Worm (Caenorhabditis elegans) whole organism, L3 larva: ENCODE measurements around the gene F58E2.2.

Source experiments
- aly-2 ChIP-seq: fragments of 150-350 bp; optimal IDR thresholded peaks from 2 replicates; lab custom pipeline; 2014; ENCODE audit warnings: missing biosample characterization, missing genetic modification characterization
- elt-2 ChIP-seq: sonication (generic microtip); optimal IDR thresholded peaks from 2 replicates; lab custom pipeline; 2016; ENCODE audit warnings: missing genetic modification reagents, mild to moderate bottlenecking, missing genetic modification characterization, missing compliant biosample characterization
- fkh-10 ChIP-seq: sonication (generic microtip); optimal IDR thresholded peaks from 2 replicates; lab custom pipeline; 2017; ENCODE audit warnings: missing biosample characterization, missing genetic modification reagents, missing genetic modification characterization
- hmg-11 ChIP-seq: sonication (generic microtip); optimal IDR thresholded peaks from 2 replicates; lab custom pipeline; 2016; ENCODE audit warnings: missing genetic modification characterization, missing compliant biosample characterization
- nfya-1 ChIP-seq: sonication (generic microtip); optimal IDR thresholded peaks from 2 replicates; lab custom pipeline; 2017; ENCODE audit warnings: missing genetic modification characterization, mild to moderate bottlenecking, missing compliant biosample characterization, antibody characterized with exemption, moderate library complexity; ENCODE audit not compliant: insufficient read depth
- sea-2 ChIP-seq: fragments of 150-350 bp; sonication (generic microtip); optimal IDR thresholded peaks from 4 replicates; lab custom pipeline; 2014; ENCODE audit warnings: missing biosample characterization, missing genetic modification reagents, missing genetic modification characterization
- skn-1 ChIP-seq: fragments of 150-350 bp; optimal IDR thresholded peaks from 2 replicates; lab custom pipeline; 2014; ENCODE audit warnings: missing biosample characterization, missing genetic modification characterization
- snpc-4 ChIP-seq: fragments of 150-350 bp; optimal IDR thresholded peaks from 2 replicates; lab custom pipeline; 2014; ENCODE audit warnings: missing biosample characterization, missing genetic modification characterization
- unc-62 ChIP-seq: fragments of 150-350 bp; sonication (generic microtip); optimal IDR thresholded peaks from 4 replicates; lab custom pipeline; 2014; ENCODE audit warnings: missing biosample characterization, missing genetic modification reagents, missing genetic modification characterization
- ztf-11 ChIP-seq: fragments of 150-350 bp; optimal IDR thresholded peaks from 2 replicates; lab custom pipeline; 2014; ENCODE audit warnings: missing biosample characterization, missing genetic modification characterization
- ztf-4 ChIP-seq: fragments of 150-350 bp; optimal IDR thresholded peaks from 2 replicates; lab custom pipeline; 2014; ENCODE audit warnings: missing biosample characterization, missing genetic modification characterization

ce11 chrIV:3482195-3482959 is 12.5 kb downstream of the F58E2.2 start, which contains the start of gene srz-82:
- TF ChIP-seq hmg-11 (tag; lab: Kevin White, UChicago) (no peak), ztf-4 (tag; lab: Kevin White, UChicago) (no peak), skn-1 (tag; lab: Kevin White, UChicago) (no peak), unc-62 (GFP tag; lab: Kevin White, UChicago) (no peak), aly-2 (tag; lab: Kevin White, UChicago) (no peak), nfya-1 (tag; lab: Kevin White, UChicago) (no peak), sea-2 (GFP tag; lab: Kevin White, UChicago) (no peak), ztf-11 (no peak), elt-2 (no peak), fkh-10 (GFP tag; lab: Kevin White, UChicago) (no peak), snpc-4 (tag; lab: Kevin White, UChicago) (no peak)
